Worm (Caenorhabditis elegans) whole organism, young adult: ENCODE data around the gene hpk-1.

Source experiments
- B0336.3 ChIP-seq: fragments of 200-800 bp; sonication (Bioruptor generic); IDR thresholded peaks from 2 replicates; pipeline ENCODE4 v1.3.6; 2022; ENCODE audit warnings: missing genetic modification characterization, missing compliant biosample characterization
- D2030.7 ChIP-seq: fragments of 200-800 bp; sonication (Bioruptor generic); IDR thresholded peaks from 2 replicates; pipeline ENCODE4 v1.3.6; 2022; ENCODE audit warnings: missing genetic modification reagents, missing genetic modification characterization, missing compliant biosample characterization
- F22D6.2 ChIP-seq: sonication (generic microtip); optimal IDR thresholded peaks from 2 replicates; lab custom pipeline; 2016; ENCODE audit warnings: mild to moderate bottlenecking, missing genetic modification characterization, missing compliant biosample characterization
- F52B5.7 ChIP-seq: sonication (generic microtip); optimal IDR thresholded peaks from 2 replicates; lab custom pipeline; 2016; ENCODE audit warnings: mild to moderate bottlenecking, missing genetic modification characterization, missing compliant biosample characterization
- F57C9.4 ChIP-seq: sonication (generic microtip); optimal IDR thresholded peaks from 2 replicates; lab custom pipeline; 2017; ENCODE audit warnings: mild to moderate bottlenecking, missing genetic modification characterization, missing compliant biosample characterization
- K11D2.4 ChIP-seq: fragments of 200-800 bp; sonication (Bioruptor generic); IDR thresholded peaks from 2 replicates; pipeline ENCODE4 v1.3.6; 2022; ENCODE audit warnings: missing genetic modification reagents, missing genetic modification characterization, missing compliant biosample characterization
- K12H6.12 ChIP-seq: fragments of 200-800 bp; sonication (Bioruptor generic); optimal IDR thresholded peaks from 2 replicates; lab custom pipeline; 2018; ENCODE audit warnings: mild to moderate bottlenecking, missing genetic modification characterization, missing compliant biosample characterization
- T07F8.4 ChIP-seq: sonication (generic microtip); optimal IDR thresholded peaks from 2 replicates; lab custom pipeline; 2016; ENCODE audit warnings: mild to moderate bottlenecking, missing genetic modification characterization, moderate library complexity, missing compliant biosample characterization
- Y53G8AR.9 ChIP-seq: fragments of 200-800 bp; sonication (Bioruptor generic); conservative IDR thresholded peaks from 2 replicates; pipeline ENCODE4 v1.3.6; 2022; ENCODE audit warnings: missing genetic modification reagents, missing genetic modification characterization, missing compliant biosample characterization
- ZK185.1 ChIP-seq: sonication (generic microtip); optimal IDR thresholded peaks from 2 replicates; lab custom pipeline; 2016; ENCODE audit warnings: mild to moderate bottlenecking, missing genetic modification characterization, missing compliant biosample characterization; ENCODE audit not compliant: poor library complexity, severe bottlenecking
- ccch-3 ChIP-seq: fragments of 200-800 bp; sonication (Bioruptor generic); optimal IDR thresholded peaks from 2 replicates; lab custom pipeline; 2018; ENCODE audit warnings: mild to moderate bottlenecking, missing genetic modification characterization, missing compliant biosample characterization
- cebp-1 ChIP-seq, 2 experiments: fragments of 200-800 bp in 1 of 2; sonication (Bioruptor generic) in 1 of 2; sonication (generic microtip) in 1 of 2; IDR thresholded peaks in 1 of 2; optimal IDR thresholded peaks in 1 of 2; 2 replicates each; pipeline versions ENCODE4 v1.3.6 to Lab custom; 2017 to 2022; ENCODE audit warnings: missing compliant biosample characterization in 2 of 2, missing genetic modification characterization in 2 of 2, mild to moderate bottlenecking in 1 of 2, missing genetic modification reagents in 1 of 2, moderate library complexity in 1 of 2
- ceh-100 ChIP-seq: fragments of 200-800 bp; sonication (Bioruptor generic); IDR thresholded peaks from 2 replicates; pipeline ENCODE4 v1.3.6; 2022; ENCODE audit warnings: missing genetic modification reagents, missing genetic modification characterization, missing compliant biosample characterization
- ceh-27 ChIP-seq: fragments of 200-800 bp; sonication (Bioruptor generic); optimal IDR thresholded peaks from 2 replicates; lab custom pipeline; 2018; ENCODE audit warnings: mild to moderate bottlenecking, missing genetic modification characterization, moderate library complexity, missing compliant biosample characterization
- ceh-58 ChIP-seq: fragments of 200-800 bp; sonication (Bioruptor generic); IDR thresholded peaks from 2 replicates; pipeline ENCODE4 v1.3.6; 2022; ENCODE audit warnings: missing genetic modification characterization, missing compliant biosample characterization
- chd-7 ChIP-seq: sonication (generic microtip); optimal IDR thresholded peaks from 2 replicates; lab custom pipeline; 2016; ENCODE audit warnings: mild to moderate bottlenecking, missing genetic modification characterization, moderate library complexity, missing compliant biosample characterization
- dox-1 ChIP-seq: fragments of 200-800 bp; sonication (Bioruptor generic); IDR thresholded peaks from 2 replicates; pipeline ENCODE4 v1.3.6; 2022; ENCODE audit warnings: missing genetic modification reagents, missing genetic modification characterization, missing compliant biosample characterization
- egrh-3 ChIP-seq: fragments of 200-800 bp; sonication (Bioruptor generic); IDR thresholded peaks from 2 replicates; pipeline ENCODE4 v1.3.6; 2022; ENCODE audit warnings: missing genetic modification reagents, missing genetic modification characterization, missing compliant biosample characterization
- fkh-3 ChIP-seq: sonication (generic microtip); optimal IDR thresholded peaks from 2 replicates; lab custom pipeline; 2016; ENCODE audit warnings: mild to moderate bottlenecking, missing genetic modification characterization, missing compliant biosample characterization
- hmg-20 ChIP-seq: fragments of 200-800 bp; sonication (Bioruptor generic); IDR thresholded peaks from 2 replicates; pipeline ENCODE4 v1.3.6; 2022; ENCODE audit warnings: missing genetic modification reagents, missing genetic modification characterization, missing compliant biosample characterization
- let-526 ChIP-seq: fragments of 200-800 bp; sonication (Bioruptor generic); IDR thresholded peaks from 2 replicates; pipeline ENCODE4 v1.3.6; 2022; ENCODE audit warnings: missing genetic modification reagents, missing genetic modification characterization, missing compliant biosample characterization
- lin-35 ChIP-seq, 3 experiments: fragments of 150-350 bp in 2 of 3; sonication (generic microtip) in 1 of 3; optimal IDR thresholded peaks; 2 replicates each; lab custom pipeline; 2014 to 2018; ENCODE audit warnings: missing biosample characterization in 3 of 3, missing genetic modification characterization in 3 of 3, missing genetic modification reagents in 3 of 3
- lin-40 ChIP-seq: sonication (generic microtip); optimal IDR thresholded peaks from 2 replicates; lab custom pipeline; 2016; ENCODE audit warnings: missing genetic modification characterization, mild to moderate bottlenecking, missing compliant biosample characterization, missing genotype, missing genetic modification reagents
- lsl-1 ChIP-seq: fragments of 200-800 bp; sonication (Bioruptor generic); optimal IDR thresholded peaks from 2 replicates; lab custom pipeline; 2018; ENCODE audit warnings: mild to moderate bottlenecking, missing genetic modification characterization, moderate library complexity, missing compliant biosample characterization
- madf-10 ChIP-seq: sonication (generic microtip); optimal IDR thresholded peaks from 2 replicates; lab custom pipeline; 2016; ENCODE audit warnings: mild to moderate bottlenecking, missing genetic modification characterization, missing compliant biosample characterization
- mcd-1 ChIP-seq: fragments of 200-800 bp; sonication (Bioruptor generic); IDR thresholded peaks from 2 replicates; pipeline ENCODE4 v1.3.6; 2022; ENCODE audit warnings: missing genetic modification reagents, missing genetic modification characterization, missing compliant biosample characterization
- nfyb-1 ChIP-seq: fragments of 200-800 bp; sonication (Bioruptor generic); IDR thresholded peaks from 2 replicates; pipeline ENCODE4 v1.3.6; 2022; ENCODE audit warnings: missing genetic modification reagents, missing genetic modification characterization, missing compliant biosample characterization
- nhr-80 ChIP-seq: sonication (generic microtip); optimal IDR thresholded peaks from 2 replicates; lab custom pipeline; 2016; ENCODE audit warnings: missing genetic modification characterization, missing compliant biosample characterization
- pha-4 ChIP-seq: fragments of 150-350 bp; sonication (generic microtip); optimal IDR thresholded peaks from 2 replicates; lab custom pipeline; 2014; ENCODE audit warnings: missing biosample characterization, missing genetic modification reagents, missing genetic modification characterization
- repo-1 ChIP-seq: sonication (generic microtip); optimal IDR thresholded peaks from 2 replicates; lab custom pipeline; 2017; ENCODE audit warnings: mild to moderate bottlenecking, missing genetic modification characterization, missing compliant biosample characterization
- somi-1 ChIP-seq: fragments of 200-800 bp; sonication (Bioruptor generic); optimal IDR thresholded peaks from 2 replicates; lab custom pipeline; 2018; ENCODE audit warnings: mild to moderate bottlenecking, missing genetic modification characterization, missing compliant biosample characterization
- unc-62 ChIP-seq: fragments of 150-350 bp; optimal IDR thresholded peaks from 2 replicates; lab custom pipeline; 2014; ENCODE audit warnings: missing biosample characterization, missing genetic modification reagents, missing genetic modification characterization
- zfh-2 ChIP-seq: fragments of 200-800 bp; sonication (Bioruptor generic); conservative IDR thresholded peaks from 2 replicates; pipeline ENCODE4 v1.3.6; 2022; ENCODE audit warnings: missing genetic modification reagents, missing genetic modification characterization, missing compliant biosample characterization
- ztf-25 ChIP-seq: fragments of 200-800 bp; sonication (Bioruptor generic); IDR thresholded peaks from 2 replicates; pipeline ENCODE4 v1.3.6; 2022; ENCODE audit warnings: missing genetic modification reagents, missing genetic modification characterization, missing compliant biosample characterization
- ztf-3 ChIP-seq: fragments of 200-800 bp; sonication (Bioruptor generic); optimal IDR thresholded peaks from 2 replicates; lab custom pipeline; 2018; ENCODE audit warnings: mild to moderate bottlenecking, missing genetic modification characterization, missing compliant biosample characterization
- ztf-6 ChIP-seq: fragments of 200-800 bp; sonication (Bioruptor generic); IDR thresholded peaks from 2 replicates; pipeline ENCODE4 v1.3.6; 2022; ENCODE audit warnings: missing genetic modification reagents, missing genetic modification characterization, missing compliant biosample characterization

Gene hpk-1

ce11 chrX:4222779-4223387, 5.8 kb upstream of the hpk-1 start (continued):
- no peak for TF ChIP-seq unc-62 (GFP tag; lab: Kevin White, UChicago)
- peak; percentile 23 for TF ChIP-seq F57C9.4
- TF ChIP-seq repo-1, result peak; percentile 77
- TF ChIP-seq lsl-1 (GFP tag; lab: Kevin White, UChicago), result no peak
- TF ChIP-seq K12H6.12 (tag; lab: Kevin White, UChicago), result peak; percentile 44
- TF ChIP-seq lin-40 (tag; lab: Kevin White, UChicago), result peak; percentile 96
- TF ChIP-seq K11D2.4, result peak; percentile 56
- peak; percentile 28 for TF ChIP-seq madf-10
- no peak for TF ChIP-seq egrh-3 (GFP tag; lab: Robert Waterston, UW)
- TF ChIP-seq ccch-3 (GFP tag; lab: Kevin White, UChicago), result no peak
- peak; percentile 1 for TF ChIP-seq ceh-27 (GFP tag; lab: Kevin White, UChicago)
- peak; percentile 68 for TF ChIP-seq dox-1 (GFP tag; lab: Robert Waterston, UW)
- TF ChIP-seq ztf-25 (GFP tag; lab: Robert Waterston, UW), result no peak
- peak; percentile 50 for TF ChIP-seq F52B5.7

- no peak for TF ChIP-seq fkh-3 (tag; lab: Kevin White, UChicago)
- no peak for TF ChIP-seq ZK185.1 (tag; lab: Kevin White, UChicago)
- TF ChIP-seq ceh-58, result no peak
- no peak for TF ChIP-seq pha-4 (tag; lab: Kevin White, UChicago)
- no peak for TF ChIP-seq F22D6.2 (tag; lab: Kevin White, UChicago)
- no peak for TF ChIP-seq egrh-3 (GFP tag; lab: Robert Waterston, UW)
- TF ChIP-seq ceh-100 (GFP tag; lab: Robert Waterston, UW), result no peak
- TF ChIP-seq ztf-3 (GFP tag; lab: Kevin White, UChicago), result no peak
- no peak for TF ChIP-seq nfyb-1 (GFP tag; lab: Robert Waterston, UW)
Observed at ce11 chrX:4222200-4222599, 5.1 kb upstream of the hpk-1 start.

- peak; percentile 20 for TF ChIP-seq nhr-80 (tag; lab: Kevin White, UChicago)
- peak; percentile 32; the same call in 1 of the 2 replicates for TF ChIP-seq B0336.3 (GFP tag; lab: Robert Waterston, UW)
- no peak for TF ChIP-seq T07F8.4 (tag; lab: Kevin White, UChicago)
- TF ChIP-seq let-526, result 0 out of 2 replicates have a peak, but pooled peaks have one; percentile 33
- no peak for TF ChIP-seq D2030.7 (GFP tag; lab: Robert Waterston, UW)
- no peak for TF ChIP-seq cebp-1 (GFP tag; IDR thresholded peaks at IDR 0.05; lab: Robert Waterston, UW)
- TF ChIP-seq cebp-1 (tag; optimal IDR thresholded peaks at IDR 0.05; lab: Kevin White, UChicago), result peak; percentile 48
- TF ChIP-seq somi-1 (GFP tag; lab: Kevin White, UChicago), result peak; percentile 5
- TF ChIP-seq hmg-20 (GFP tag; lab: Robert Waterston, UW), result 0 out of 2 replicates have a peak, but pooled peaks have one; percentile 43
- TF ChIP-seq lin-35 (GFP tag; optimal IDR thresholded peaks at IDR 0.05; lab: Kevin White, UChicago), result peak in 1 of 3 experiments; percentile 3
- TF ChIP-seq ztf-6 (GFP tag; lab: Robert Waterston, UW), result no peak
Observed at ce11 chrX:4219487-4219886, 2.4 kb upstream of the hpk-1 start.

- TF ChIP-seq Y53G8AR.9 (GFP tag; lab: Robert Waterston, UW) (no peak), nfyb-1 (GFP tag; lab: Robert Waterston, UW) (0 out of 2 replicates have a peak, but pooled peaks have one; percentile 43), cebp-1 (GFP tag; IDR thresholded peaks at IDR 0.05; lab: Robert Waterston, UW) (no peak), cebp-1 (tag; optimal IDR thresholded peaks at IDR 0.05; lab: Kevin White, UChicago) (peak; percentile 31), chd-7 (tag; lab: Kevin White, UChicago) (peak; percentile 36), mcd-1 (GFP tag; lab: Robert Waterston, UW) (0 out of 2 replicates have a peak, but pooled peaks have one; percentile 34), zfh-2 (peak; percentile 91)
Observed at ce11 chrX:4218174-4218573, 1.1 kb upstream of the hpk-1 start, which contains the start of gene W01H2.2. W01H2.2 (minus strand) TSS chrX:4218458.
